Worm (Caenorhabditis elegans) whole organism, late embryonic: ENCODE results near the gene C24A8.6.

Source experiments
- C08G9.2 ChIP-seq: sonication (generic microtip); optimal IDR thresholded peaks from 2 replicates; lab custom pipeline; 2016; ENCODE audit warnings: mild to moderate bottlenecking, missing genetic modification characterization, moderate library complexity, missing compliant biosample characterization
- C38D4.7 ChIP-seq: fragments of 200-800 bp; sonication (Bioruptor generic); optimal IDR thresholded peaks from 2 replicates; lab custom pipeline; 2018; ENCODE audit warnings: mild to moderate bottlenecking, missing genetic modification characterization, moderate library complexity, missing compliant biosample characterization
- F13H6.1 ChIP-seq: sonication (generic microtip); optimal IDR thresholded peaks from 2 replicates; lab custom pipeline; 2016; ENCODE audit warnings: missing genetic modification characterization, missing compliant biosample characterization
- K02D7.2 ChIP-seq: sonication (generic microtip); optimal IDR thresholded peaks from 2 replicates; lab custom pipeline; 2017; ENCODE audit warnings: mild to moderate bottlenecking, missing genetic modification characterization, missing compliant biosample characterization
- K09A11.1 ChIP-seq: sonication (generic microtip); optimal IDR thresholded peaks from 2 replicates; lab custom pipeline; 2017; ENCODE audit warnings: antibody characterized with exemption, mild to moderate bottlenecking, missing genetic modification characterization, missing compliant biosample characterization; ENCODE audit not compliant: insufficient read depth
- ama-1 ChIP-seq: fragments of 150-350 bp; optimal IDR thresholded peaks from 2 replicates; lab custom pipeline; 2014
- ceh-18 ChIP-seq: sonication (generic microtip); optimal IDR thresholded peaks from 2 replicates; lab custom pipeline; 2016; ENCODE audit warnings: missing genetic modification characterization, missing compliant biosample characterization
- ceh-19 ChIP-seq: fragments of 200-800 bp; sonication (Bioruptor generic); optimal IDR thresholded peaks from 2 replicates; lab custom pipeline; 2018; ENCODE audit warnings: mild to moderate bottlenecking, missing genetic modification characterization, missing compliant biosample characterization
- ceh-2 ChIP-seq: sonication (generic microtip); optimal IDR thresholded peaks from 2 replicates; lab custom pipeline; 2016; ENCODE audit warnings: missing genotype, missing genetic modification characterization, missing compliant biosample characterization
- ceh-22 ChIP-seq: sonication (generic microtip); optimal IDR thresholded peaks from 2 replicates; lab custom pipeline; 2017; ENCODE audit warnings: missing biosample characterization, missing genetic modification characterization
- ceh-30 ChIP-seq: fragments of 150-350 bp; optimal IDR thresholded peaks from 2 replicates; lab custom pipeline; 2014; ENCODE audit warnings: missing biosample characterization, missing genetic modification characterization
- ceh-48 ChIP-seq: sonication (generic microtip); optimal IDR thresholded peaks from 2 replicates; lab custom pipeline; 2016; ENCODE audit warnings: missing genetic modification characterization, inconsistent platforms, missing compliant biosample characterization
- ceh-9 ChIP-seq: sonication (generic microtip); optimal IDR thresholded peaks from 2 replicates; lab custom pipeline; 2016; ENCODE audit warnings: mild to moderate bottlenecking, missing genetic modification characterization, inconsistent platforms, missing compliant biosample characterization
- che-1 ChIP-seq: sonication (generic microtip); optimal IDR thresholded peaks from 2 replicates; lab custom pipeline; 2016; ENCODE audit warnings: mild to moderate bottlenecking, missing genetic modification characterization, missing compliant biosample characterization
- dmd-4 ChIP-seq: sonication (generic microtip); optimal IDR thresholded peaks from 2 replicates; lab custom pipeline; 2016; ENCODE audit warnings: borderline replicate concordance, missing genetic modification characterization, missing compliant biosample characterization
- elt-4 ChIP-seq: sonication (generic microtip); optimal IDR thresholded peaks from 2 replicates; lab custom pipeline; 2016; ENCODE audit warnings: missing genetic modification characterization, missing compliant biosample characterization
- ets-4 ChIP-seq: sonication (generic microtip); optimal IDR thresholded peaks from 2 replicates; lab custom pipeline; 2016; ENCODE audit warnings: missing genetic modification characterization, missing compliant biosample characterization
- eyg-1 ChIP-seq: sonication (generic microtip); optimal IDR thresholded peaks from 2 replicates; lab custom pipeline; 2016; ENCODE audit warnings: missing genotype, missing genetic modification characterization, missing compliant biosample characterization
- fax-1 ChIP-seq: sonication (generic microtip); optimal IDR thresholded peaks from 2 replicates; lab custom pipeline; 2016; ENCODE audit warnings: missing genotype, missing genetic modification characterization, missing compliant biosample characterization
- fkh-10 ChIP-seq: fragments of 150-350 bp; optimal IDR thresholded peaks from 2 replicates; lab custom pipeline; 2014; ENCODE audit warnings: missing biosample characterization, missing genetic modification reagents, missing genetic modification characterization
- fkh-6 ChIP-seq: sonication (generic microtip); optimal IDR thresholded peaks from 2 replicates; lab custom pipeline; 2016; ENCODE audit warnings: missing genetic modification characterization, missing compliant biosample characterization
- gmeb-2 ChIP-seq: sonication (generic microtip); optimal IDR thresholded peaks from 2 replicates; lab custom pipeline; 2016; ENCODE audit warnings: missing genetic modification characterization, inconsistent platforms, missing compliant biosample characterization
- hlh-13 ChIP-seq: fragments of 200-800 bp; sonication (Bioruptor generic); optimal IDR thresholded peaks from 2 replicates; lab custom pipeline; 2018; ENCODE audit warnings: mild to moderate bottlenecking, missing genetic modification characterization, missing compliant biosample characterization
- hlh-15 ChIP-seq: sonication (generic microtip); optimal IDR thresholded peaks from 2 replicates; lab custom pipeline; 2016; ENCODE audit warnings: missing genetic modification characterization, missing compliant biosample characterization
- hlh-8 ChIP-seq: sonication (generic microtip); optimal IDR thresholded peaks from 2 replicates; lab custom pipeline; 2016; ENCODE audit warnings: missing genotype, missing genetic modification characterization, missing compliant biosample characterization
- lim-6 ChIP-seq: sonication (generic microtip); optimal IDR thresholded peaks from 2 replicates; lab custom pipeline; 2016; ENCODE audit warnings: missing genetic modification characterization, missing compliant biosample characterization
- lin-11 ChIP-seq: fragments of 200-800 bp; sonication (Bioruptor generic); optimal IDR thresholded peaks from 2 replicates; lab custom pipeline; 2018; ENCODE audit warnings: mild to moderate bottlenecking, missing genetic modification characterization, missing compliant biosample characterization
- mec-3 ChIP-seq: sonication (generic microtip); optimal IDR thresholded peaks from 2 replicates; lab custom pipeline; 2016; ENCODE audit warnings: borderline replicate concordance, missing genetic modification characterization, missing compliant biosample characterization
- nhr-11 ChIP-seq: fragments of 150-350 bp; optimal IDR thresholded peaks from 2 replicates; lab custom pipeline; 2014; ENCODE audit warnings: missing biosample characterization, missing genetic modification characterization
- nhr-232 ChIP-seq: sonication (generic microtip); optimal IDR thresholded peaks from 2 replicates; lab custom pipeline; 2016; ENCODE audit warnings: missing genetic modification characterization, missing compliant biosample characterization
- npax-4 ChIP-seq: sonication (generic microtip); optimal IDR thresholded peaks from 2 replicates; lab custom pipeline; 2016; ENCODE audit warnings: missing genetic modification characterization, missing compliant biosample characterization
- odd-2 ChIP-seq: sonication (generic microtip); optimal IDR thresholded peaks from 2 replicates; lab custom pipeline; 2017; ENCODE audit warnings: antibody characterized with exemption, mild to moderate bottlenecking, missing genetic modification characterization, missing compliant biosample characterization
- pha-2 ChIP-seq: sonication (generic microtip); optimal IDR thresholded peaks from 2 replicates; lab custom pipeline; 2017; ENCODE audit warnings: mild to moderate bottlenecking, missing genetic modification characterization, missing compliant biosample characterization
- pqm-1 ChIP-seq: sonication (generic microtip); optimal IDR thresholded peaks from 2 replicates; lab custom pipeline; 2016; ENCODE audit warnings: missing genetic modification characterization, missing compliant biosample characterization
- rnt-1 ChIP-seq: sonication (generic microtip); optimal IDR thresholded peaks from 2 replicates; lab custom pipeline; 2016; ENCODE audit warnings: missing genetic modification characterization, missing compliant biosample characterization
- sdc-2 ChIP-seq: sonication (generic microtip); optimal IDR thresholded peaks from 2 replicates; lab custom pipeline; 2016; ENCODE audit warnings: missing genotype, missing genetic modification characterization, missing compliant biosample characterization
- sox-4 ChIP-seq: sonication (generic microtip); optimal IDR thresholded peaks from 2 replicates; lab custom pipeline; 2017; ENCODE audit warnings: mild to moderate bottlenecking, missing genetic modification characterization, inconsistent platforms, missing compliant biosample characterization
- tbx-2 ChIP-seq: sonication (generic microtip); optimal IDR thresholded peaks from 2 replicates; lab custom pipeline; 2016; ENCODE audit warnings: missing genetic modification characterization, missing compliant biosample characterization
- ttx-3 ChIP-seq: sonication (generic microtip); optimal IDR thresholded peaks from 2 replicates; lab custom pipeline; 2016; ENCODE audit warnings: missing genetic modification reagents, missing genetic modification characterization, missing compliant biosample characterization
- unc-3 ChIP-seq, 2 experiments: fragments of 200-800 bp in 1 of 2; sonication (Bioruptor generic) in 1 of 2; sonication (generic microtip) in 1 of 2; conservative IDR thresholded peaks in 1 of 2; optimal IDR thresholded peaks in 1 of 2; 2 replicates each; pipeline versions ENCODE4 v1.3.6 to Lab custom; 2016 to 2022; ENCODE audit warnings: missing compliant biosample characterization in 2 of 2, missing genetic modification characterization in 2 of 2, missing genetic modification reagents in 1 of 2
- unc-42 ChIP-seq: sonication (generic microtip); optimal IDR thresholded peaks from 2 replicates; lab custom pipeline; 2016; ENCODE audit warnings: missing genotype, missing genetic modification characterization, missing compliant biosample characterization
- unc-55 ChIP-seq: sonication (generic microtip); optimal IDR thresholded peaks from 2 replicates; lab custom pipeline; 2017; ENCODE audit warnings: missing biosample characterization, missing genetic modification reagents, missing genetic modification characterization
- zip-5 ChIP-seq: sonication (generic microtip); optimal IDR thresholded peaks from 2 replicates; lab custom pipeline; 2016; ENCODE audit warnings: missing genetic modification characterization, missing compliant biosample characterization

The C24A8.6 gene

DNA sequence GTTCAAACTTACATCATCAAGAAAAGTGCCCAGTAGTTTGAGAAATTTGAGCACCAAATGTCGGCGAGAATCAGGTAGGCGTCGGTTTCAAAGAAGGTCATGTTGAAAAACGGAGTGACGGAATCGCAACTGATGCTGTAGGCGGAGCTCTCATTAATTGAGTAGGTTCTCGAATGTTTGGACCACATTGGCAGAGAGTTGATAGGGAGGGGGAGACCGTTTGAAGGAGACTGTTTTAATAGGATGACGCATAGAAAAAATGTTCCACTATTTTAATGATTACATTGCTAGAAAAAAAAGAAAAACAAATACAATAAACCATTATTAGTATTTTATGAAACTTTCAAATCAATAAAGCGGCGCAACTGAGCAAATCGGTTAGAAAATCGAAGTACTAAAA is 31.0 kb upstream of the C24A8.6 start, which contains the start of gene F14H12.17:
F14H12.17 (minus strand) TSS at position 101 of the 400 bp plus-strand sequence.
- TF ChIP-seq ceh-9 (tag; lab: Kevin White, UChicago) (no peak), che-1 (tag; lab: Kevin White, UChicago) (no peak), C08G9.2 (tag; lab: Kevin White, UChicago) (no peak), F13H6.1 (no peak), npax-4 (tag; lab: Kevin White, UChicago) (no peak), fkh-10 (no peak), ceh-19 (GFP tag; lab: Kevin White, UChicago) (no peak), C38D4.7 (GFP tag; lab: Kevin White, UChicago) (no peak), hlh-15 (tag; lab: Kevin White, UChicago) (no peak), hlh-13 (GFP tag; lab: Kevin White, UChicago) (no peak), ttx-3 (tag; lab: Kevin White, UChicago) (no peak), unc-3 (GFP tag; conservative IDR thresholded peaks at IDR 0.05; lab: Robert Waterston, UW) (no peak), unc-3 (tag; optimal IDR thresholded peaks at IDR 0.05; lab: Kevin White, UChicago) (no peak), zip-5 (tag; lab: Kevin White, UChicago) (no peak), sox-4 (tag; lab: Kevin White, UChicago) (no peak), hlh-8 (tag; lab: Kevin White, UChicago) (no peak), lim-6 (tag; lab: Kevin White, UChicago) (no peak), nhr-11 (tag; lab: Kevin White, UChicago) (no peak), mec-3 (no peak), fax-1 (tag; lab: Kevin White, UChicago) (no peak)
- TF ChIP-seq, all 69 proteins: peak for 0

DNA sequence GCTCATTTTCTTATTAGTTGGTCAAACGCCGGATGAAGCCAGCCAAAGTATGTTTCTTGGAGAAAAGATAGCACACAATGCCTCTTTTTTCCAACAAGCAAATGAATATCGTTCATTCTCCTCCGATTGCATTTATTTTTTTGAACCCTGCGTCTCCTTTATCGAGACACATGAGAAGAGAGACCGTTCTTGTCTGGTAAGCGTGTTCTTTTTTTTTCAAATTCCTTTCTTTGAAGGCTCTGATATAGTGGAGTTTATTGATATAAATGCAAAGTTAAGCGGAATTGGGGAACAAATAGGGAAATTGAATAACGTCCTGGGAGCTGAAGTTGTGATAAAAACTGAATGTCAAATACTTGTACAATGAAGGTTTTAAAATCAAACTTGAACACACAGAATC is 30.3 kb upstream of the C24A8.6 start, which contains the start of gene F14H12.7:
F14H12.7 (minus strand) TSS at position 101 of the 400 bp plus-strand sequence.
- TF ChIP-seq elt-4 (no peak), hlh-13 (GFP tag; lab: Kevin White, UChicago) (no peak), C38D4.7 (GFP tag; lab: Kevin White, UChicago) (no peak), hlh-8 (tag; lab: Kevin White, UChicago) (no peak), tbx-2 (no peak), ceh-30 (tag; lab: Kevin White, UChicago) (no peak), rnt-1 (no peak), npax-4 (tag; lab: Kevin White, UChicago) (no peak)
- TF ChIP-seq, all 69 proteins: peak for 0

DNA sequence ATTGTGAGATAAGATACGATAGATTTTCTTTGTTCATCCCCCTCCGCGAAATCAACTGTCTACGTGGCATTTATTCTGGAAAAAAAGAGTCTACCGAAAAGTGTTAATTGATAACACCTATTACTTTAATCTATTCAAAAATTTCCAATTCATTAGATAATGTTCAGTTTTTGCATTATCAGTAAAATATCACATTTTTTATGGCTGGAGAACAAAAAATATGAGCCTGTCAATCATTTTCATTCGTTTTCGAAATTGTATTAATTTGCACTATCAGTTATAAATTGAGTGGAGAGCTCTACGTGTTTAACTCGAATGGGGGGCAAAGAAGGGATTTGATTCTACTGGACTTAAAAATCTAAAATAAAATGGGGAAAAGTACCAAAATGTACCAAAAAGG is 26.8 kb upstream of the C24A8.6 start:
- TF ChIP-seq ceh-48 = no peak
- TF ChIP-seq ceh-22 (tag; lab: Kevin White, UChicago) = no peak
- no peak for TF ChIP-seq pha-2 (tag; lab: Kevin White, UChicago)
- TF ChIP-seq dmd-4 (tag; lab: Kevin White, UChicago) = no peak
- no peak for TF ChIP-seq ceh-2
- TF ChIP-seq nhr-11 (tag; lab: Kevin White, UChicago) = no peak
- TF ChIP-seq sdc-2 (tag; lab: Kevin White, UChicago) = no peak
- no peak for TF ChIP-seq fkh-10
- TF ChIP-seq C38D4.7 (GFP tag; lab: Kevin White, UChicago) = no peak
- no peak for TF ChIP-seq pqm-1

ce11 chrX:4357467-4357866 is 25.3 kb upstream of the C24A8.6 start, which contains the start of gene F14H12.6:
F14H12.6 (minus strand) TSS chrX:4357567.
- TF ChIP-seq ceh-19 (GFP tag; lab: Kevin White, UChicago) (no peak), unc-55 (no peak), gmeb-2 (tag; lab: Kevin White, UChicago) (no peak), lin-11 (tag; lab: Kevin White, UChicago) (no peak), ama-1 (no peak), che-1 (tag; lab: Kevin White, UChicago) (no peak), nhr-232 (no peak), K09A11.1 (tag; lab: Kevin White, UChicago) (no peak), ceh-18 (no peak), K02D7.2 (tag; lab: Kevin White, UChicago) (no peak), fax-1 (tag; lab: Kevin White, UChicago) (no peak), unc-42 (tag; lab: Kevin White, UChicago) (no peak), eyg-1 (no peak), odd-2 (no peak), pha-2 (tag; lab: Kevin White, UChicago) (no peak), ets-4 (tag; lab: Kevin White, UChicago) (no peak), mec-3 (no peak), fkh-6 (tag; lab: Kevin White, UChicago) (no peak)
- TF ChIP-seq, all 69 proteins: peak for 0
